Fruit fly (Drosophila melanogaster): ENCODE measurements around the gene CG32024.

CG32024 gene

dm6 chr3L:8767876-8768275 lies 39.5 kb upstream of the CG32024 start (continued):
- TF ChIP-seq dimm (GFP tag; IDR thresholded peaks at IDR 0.05) (no peak), knrl (GFP tag; IDR thresholded peaks at IDR 0.05; ENCODE audit: partially characterized antibody) (no peak), Aef1 (GFP tag; IDR thresholded peaks at IDR 0.05) (no peak; the same call in 2 of the 3 replicates), CG10565 (GFP tag; optimal IDR thresholded peaks at IDR 0.05) (no peak), dpn (GFP tag; optimal IDR thresholded peaks at IDR 0.05) (peak in 1 of 2 experiments; percentile 23), CG5953 (GFP tag; IDR thresholded peaks at IDR 0.05) (no peak), sisA (GFP tag; IDR thresholded peaks at IDR 0.05) (no peak), Lpt (GFP tag; optimal IDR thresholded peaks at IDR 0.05) (no peak), Dbx (GFP tag; IDR thresholded peaks at IDR 0.05) (peak; percentile 34; the same call in 1 of the 3 replicates), zfh1 (GFP tag; IDR thresholded peaks at IDR 0.05) (no peak), ato (GFP tag; IDR thresholded peaks at IDR 0.05; ENCODE audit: partially characterized antibody) (no peak), ac (GFP tag; optimal IDR thresholded peaks at IDR 0.05) (no peak), gfzf (GFP tag; optimal IDR thresholded peaks at IDR 0.05) (no peak), CG10267 (tag; optimal IDR thresholded peaks at IDR 0.05) (no peak), tx (GFP tag; optimal IDR thresholded peaks at IDR 0.05) (peak; percentile 10), Atf6 (GFP tag; IDR thresholded peaks at IDR 0.05) (peak; percentile 55; the same call in 1 of the 2 replicates), dmrt99B (tag; optimal IDR thresholded peaks at IDR 0.05) (peak; percentile 42), CG3163 (GFP tag; optimal IDR thresholded peaks at IDR 0.05) (no peak), pan (optimal IDR thresholded peaks at IDR 0.05) (no peak), pan (GFP tag; optimal IDR thresholded peaks at IDR 0.05 in 1 of 2, IDR thresholded peaks at IDR 0.05 in 1 of 2) (peak in 1 of 2 experiments; percentile 48), CG4424 (GFP tag; optimal IDR thresholded peaks at IDR 0.05) (peak; percentile 5), CG18619 (GFP tag; optimal IDR thresholded peaks at IDR 0.05) (peak; percentile 52), CG8944 (GFP tag; optimal IDR thresholded peaks at IDR 0.05) (no peak), Hsf (GFP tag; optimal IDR thresholded peaks at IDR 0.05) (peak; percentile 24), zfh2 (GFP tag; optimal IDR thresholded peaks at IDR 0.05) (peak; percentile 72), Ada2b (GFP tag; IDR thresholded peaks at IDR 0.05) (peak; percentile 14; the same call in 1 of the 2 replicates), CG6654 (GFP tag; optimal IDR thresholded peaks at IDR 0.05) (no peak), vnd (GFP tag; IDR thresholded peaks at IDR 0.05; ENCODE audit: partially characterized antibody) (no peak), CG11456 (GFP tag; IDR thresholded peaks at IDR 0.05) (no peak), twi (tag; optimal IDR thresholded peaks at IDR 0.05) (no peak), CG8924 (tag; optimal IDR thresholded peaks at IDR 0.05) (peak; percentile 25), ken (GFP tag; IDR thresholded peaks at IDR 0.05) (no peak), Rx (GFP tag; IDR thresholded peaks at IDR 0.05) (no peak), chn (GFP tag; optimal IDR thresholded peaks at IDR 0.05) (no peak), Med (GFP tag) (peak; percentile 85), Meics (GFP tag; optimal IDR thresholded peaks at IDR 0.05) (peak; percentile 73), D (optimal IDR thresholded peaks at IDR 0.05) (no peak), D (GFP tag; optimal IDR thresholded peaks at IDR 0.05) (no peak), Spps (tag; optimal IDR thresholded peaks at IDR 0.05) (no peak), yki (optimal IDR thresholded peaks at IDR 0.05) (no peak), Oaz (GFP tag; IDR thresholded peaks at IDR 0.05) (no peak), CG2129 (GFP tag; IDR thresholded peaks at IDR 0.05; ENCODE audit: partially characterized antibody) (no peak), CG9609 (GFP tag; optimal IDR thresholded peaks at IDR 0.05) (peak; percentile 16), CG15011 (GFP tag; optimal IDR thresholded peaks at IDR 0.05) (peak; percentile 7), E2f2 (GFP tag; IDR thresholded peaks at IDR 0.05) (no peak), Ets97D (GFP tag; optimal IDR thresholded peaks at IDR 0.05) (no peak), Stat92E (GFP tag; optimal IDR thresholded peaks at IDR 0.05) (no peak), slp2 (GFP tag; optimal IDR thresholded peaks at IDR 0.05) (no peak), btn (GFP tag; optimal IDR thresholded peaks at IDR 0.05) (no peak), MTF-1 (GFP tag; optimal IDR thresholded peaks at IDR 0.05; ENCODE audit: borderline replicate concordance) (no peak), gce (GFP tag; IDR thresholded peaks at IDR 0.05) (no peak), otp (GFP tag; IDR thresholded peaks at IDR 0.05) (no peak), CG2875 (GFP tag; optimal IDR thresholded peaks at IDR 0.05) (no peak)

Measured in whole organism, embryonic.